Fruit fly (Drosophila melanogaster) whole organism, adult: Measurements from ENCODE around the gene hec.

ENCODE experiments used
- CG11617 ChIP-seq: fragments of 200-800 bp; sonication (Bioruptor generic); optimal IDR thresholded peaks from 2 replicates; lab custom pipeline; 2017; ENCODE audit warnings: mild to moderate bottlenecking, missing biosample characterization, missing genetic modification reagents, missing genetic modification characterization
- CG12768 ChIP-seq: fragments of 200-800 bp; sonication (Bioruptor generic); optimal IDR thresholded peaks from 2 replicates; lab custom pipeline; 2017; ENCODE audit warnings: missing biosample characterization, missing genetic modification characterization, mild to moderate bottlenecking, moderate library complexity, missing genetic modification reagents
- CG14711 ChIP-seq: fragments of 200-800 bp; sonication (Bioruptor generic); optimal IDR thresholded peaks from 2 replicates; lab custom pipeline; 2018; ENCODE audit warnings: missing biosample characterization, mild to moderate bottlenecking, missing genetic modification characterization, moderate library complexity
- CG1620 ChIP-seq: fragments of 200-800 bp; sonication (Bioruptor generic); optimal IDR thresholded peaks from 2 replicates; lab custom pipeline; 2016; ENCODE audit warnings: missing biosample characterization, missing genetic modification characterization
- CG33017 ChIP-seq: fragments of 200-800 bp; sonication (Bioruptor generic); optimal IDR thresholded peaks from 2 replicates; lab custom pipeline; 2018; ENCODE audit warnings: missing biosample characterization, mild to moderate bottlenecking, missing genetic modification characterization, moderate library complexity
- CG5204 ChIP-seq: fragments of 200-800 bp; sonication (Bioruptor generic); optimal IDR thresholded peaks from 2 replicates; lab custom pipeline; 2016; ENCODE audit warnings: missing biosample characterization, missing genetic modification characterization
- CG7045 ChIP-seq: fragments of 200-800 bp; sonication (Bioruptor generic); optimal IDR thresholded peaks from 2 replicates; lab custom pipeline; 2017; ENCODE audit warnings: missing biosample characterization, mild to moderate bottlenecking, missing genetic modification characterization
- CG7101 ChIP-seq: fragments of 200-800 bp; sonication (Bioruptor generic); optimal IDR thresholded peaks from 2 replicates; lab custom pipeline; 2018; ENCODE audit warnings: missing biosample characterization, mild to moderate bottlenecking, missing genetic modification characterization, moderate library complexity
- Clk ChIP-seq: fragments of 200-800 bp; sonication (Bioruptor generic); optimal IDR thresholded peaks from 2 replicates; lab custom pipeline; 2017; ENCODE audit warnings: missing biosample characterization, missing genetic modification characterization
- Crg-1 ChIP-seq: fragments of 200-800 bp; sonication (Bioruptor generic); optimal IDR thresholded peaks from 2 replicates; lab custom pipeline; 2016; ENCODE audit warnings: missing biosample characterization, missing genetic modification characterization
- Hr96 ChIP-seq: fragments of 200-800 bp; sonication (Bioruptor generic); optimal IDR thresholded peaks from 2 replicates; lab custom pipeline; 2016; ENCODE audit warnings: missing biosample characterization, missing genetic modification characterization
- Mnt ChIP-seq: fragments of 200-800 bp; sonication (Bioruptor generic); optimal IDR thresholded peaks from 2 replicates; lab custom pipeline; 2016; ENCODE audit warnings: missing biosample characterization, mild to moderate bottlenecking, missing genetic modification characterization
- bab1 ChIP-seq: fragments of 200-800 bp; sonication (Bioruptor generic); optimal IDR thresholded peaks from 3 replicates; lab custom pipeline; 2019; ENCODE audit warnings: missing biosample characterization, mild to moderate bottlenecking, missing genetic modification characterization, moderate library complexity
- cic ChIP-seq: fragments of 200-800 bp; sonication (Bioruptor generic); optimal IDR thresholded peaks from 2 replicates; lab custom pipeline; 2017; ENCODE audit warnings: missing biosample characterization, mild to moderate bottlenecking, missing genetic modification characterization, moderate library complexity
- cnc ChIP-seq, 2 experiments: fragments of >200 bp; optimal IDR thresholded peaks; 2 replicates each; lab custom pipeline; 2017
- kay ChIP-seq: fragments of 200-800 bp; sonication (Bioruptor generic); peaks from one replicate; lab custom pipeline; 2016; ENCODE audit warnings: missing biosample characterization, missing genetic modification characterization, borderline replicate concordance
- ovo ChIP-seq: fragments of 200-800 bp; sonication (Bioruptor generic); optimal IDR thresholded peaks from 2 replicates; lab custom pipeline; 2016; ENCODE audit warnings: missing biosample characterization, missing genetic modification characterization
- pad ChIP-seq: fragments of 200-800 bp; sonication (Bioruptor generic); optimal IDR thresholded peaks from 3 replicates; lab custom pipeline; 2017; ENCODE audit warnings: missing biosample characterization, missing genetic modification characterization, mild to moderate bottlenecking, moderate library complexity, missing genetic modification reagents
- tj ChIP-seq: fragments of 200-800 bp; sonication (Bioruptor generic); optimal IDR thresholded peaks from 3 replicates; lab custom pipeline; 2017; ENCODE audit warnings: missing biosample characterization, mild to moderate bottlenecking, missing genetic modification characterization, moderate library complexity
- toe ChIP-seq: fragments of 200-800 bp; sonication (Bioruptor generic); optimal IDR thresholded peaks from 2 replicates; lab custom pipeline; 2016; ENCODE audit warnings: missing biosample characterization, missing genetic modification characterization

hec gene

dm6 chrX:12970411-12970810 lies 13.1 kb upstream of the hec start, which contains the start of gene CG15721:
CG15721 (plus strand) TSS chrX:12970711.
- TF ChIP-seq toe (GFP tag; lab: Kevin White, UChicago) = no peak
- TF ChIP-seq CG7045 (GFP tag; lab: Kevin White, UChicago) = no peak
- TF ChIP-seq Clk (GFP tag; lab: Kevin White, UChicago) = no peak
- no peak for TF ChIP-seq Mnt (GFP tag; lab: Kevin White, UChicago)
- TF ChIP-seq Crg-1 (GFP tag; lab: Kevin White, UChicago) = no peak
- TF ChIP-seq tj (GFP tag; lab: Kevin White, UChicago) = no peak
- no peak for TF ChIP-seq CG11617 (GFP tag; lab: Kevin White, UChicago)

- TF ChIP-seq Crg-1 (GFP tag; lab: Kevin White, UChicago) (no peak), CG5204 (no peak), Clk (GFP tag; lab: Kevin White, UChicago) (no peak), ovo (no peak), CG33017 (tag; lab: Kevin White, UChicago) (no peak), cnc (optimal IDR thresholded peaks at IDR 0.05; lab: Kevin White, UChicago) (no peak), toe (GFP tag; lab: Kevin White, UChicago) (no peak), CG11617 (GFP tag; lab: Kevin White, UChicago) (no peak), CG1620 (GFP tag; lab: Kevin White, UChicago) (no peak)
These were observed 10.2 kb upstream of the hec start, which contains the start of gene Mur11Da for dm6 chrX:12967296-12967938. Mur11Da (plus strand) TSS chrX:12967888.

- no peak for TF ChIP-seq CG11617 (GFP tag; lab: Kevin White, UChicago)
- TF ChIP-seq CG5204 = no peak
- no peak for TF ChIP-seq kay (GFP tag; lab: Kevin White, UChicago)
- no peak for TF ChIP-seq pad (GFP tag; lab: Kevin White, UChicago)
- TF ChIP-seq Clk (GFP tag; lab: Kevin White, UChicago) = no peak
- TF ChIP-seq Hr96 (GFP tag; lab: Kevin White, UChicago) = no peak
- no peak for TF ChIP-seq bab1 (GFP tag; lab: Kevin White, UChicago)
- TF ChIP-seq CG7101 (tag; lab: Kevin White, UChicago) = no peak
- no peak for TF ChIP-seq CG12768 (GFP tag; lab: Kevin White, UChicago)
- no peak for TF ChIP-seq Mnt (GFP tag; lab: Kevin White, UChicago)
- TF ChIP-seq cnc (optimal IDR thresholded peaks at IDR 0.05; lab: Kevin White, UChicago) = no peak
- TF ChIP-seq tj (GFP tag; lab: Kevin White, UChicago) = no peak
- no peak for TF ChIP-seq CG1620 (GFP tag; lab: Kevin White, UChicago)
These were observed 1.7 kb upstream of the hec start, which contains the start of gene CG32642 for dm6 chrX:12958920-12959319. CG32642 (plus strand) TSS chrX:12959220.

dm6 chrX:12947670-12948069 lies 9.6 kb downstream of the hec start:
- TF ChIP-seq CG33017 (tag; lab: Kevin White, UChicago) (no peak), CG14711 (tag; lab: Kevin White, UChicago) (no peak), toe (GFP tag; lab: Kevin White, UChicago) (no peak), CG1620 (GFP tag; lab: Kevin White, UChicago) (no peak), tj (GFP tag; lab: Kevin White, UChicago) (no peak), Crg-1 (GFP tag; lab: Kevin White, UChicago) (no peak)

- TF ChIP-seq CG12768 (GFP tag; lab: Kevin White, UChicago) (no peak), kay (GFP tag; lab: Kevin White, UChicago) (no peak), CG7101 (tag; lab: Kevin White, UChicago) (no peak), bab1 (GFP tag; lab: Kevin White, UChicago) (no peak), cnc (optimal IDR thresholded peaks at IDR 0.05; lab: Kevin White, UChicago) (no peak), pad (GFP tag; lab: Kevin White, UChicago) (no peak), CG14711 (tag; lab: Kevin White, UChicago) (no peak), cic (GFP tag; lab: Kevin White, UChicago) (no peak), CG7045 (GFP tag; lab: Kevin White, UChicago) (no peak), tj (GFP tag; lab: Kevin White, UChicago) (no peak), ovo (no peak), CG1620 (GFP tag; lab: Kevin White, UChicago) (no peak), Crg-1 (GFP tag; lab: Kevin White, UChicago) (no peak), CG5204 (no peak)
These were observed 16.9 kb downstream of the hec start for dm6 chrX:12940396-12940795.

dm6 chrX:12939951-12940350 lies 17.3 kb downstream of the hec start:
- no peak for TF ChIP-seq CG12768 (GFP tag; lab: Kevin White, UChicago)

- no peak for TF ChIP-seq tj (GFP tag; lab: Kevin White, UChicago)
- no peak for TF ChIP-seq Hr96 (GFP tag; lab: Kevin White, UChicago)
- TF ChIP-seq ovo = no peak
- TF ChIP-seq Clk (GFP tag; lab: Kevin White, UChicago) = no peak
- no peak for TF ChIP-seq CG7045 (GFP tag; lab: Kevin White, UChicago)
- no peak for TF ChIP-seq pad (GFP tag; lab: Kevin White, UChicago)
- no peak for TF ChIP-seq cic (GFP tag; lab: Kevin White, UChicago)
- no peak for TF ChIP-seq CG5204
- no peak for TF ChIP-seq toe (GFP tag; lab: Kevin White, UChicago)
- no peak for TF ChIP-seq CG12768 (GFP tag; lab: Kevin White, UChicago)
- no peak for TF ChIP-seq CG11617 (GFP tag; lab: Kevin White, UChicago)
- TF ChIP-seq CG7101 (tag; lab: Kevin White, UChicago) = no peak
- no peak for TF ChIP-seq bab1 (GFP tag; lab: Kevin White, UChicago)
- TF ChIP-seq kay (GFP tag; lab: Kevin White, UChicago) = no peak
- TF ChIP-seq Crg-1 (GFP tag; lab: Kevin White, UChicago) = no peak
- TF ChIP-seq CG14711 (tag; lab: Kevin White, UChicago) = no peak
These were observed 18.2 kb downstream of the hec start for dm6 chrX:12939021-12939420.
